Worm (Caenorhabditis elegans): ENCODE results near the gene col-116.
"Not testable (repeated sequence)": the region's sequence is repeated elsewhere in the genome, so short reads cannot be mapped to it uniquely, and the experiment has no call there.

The col-116 gene

DNA sequence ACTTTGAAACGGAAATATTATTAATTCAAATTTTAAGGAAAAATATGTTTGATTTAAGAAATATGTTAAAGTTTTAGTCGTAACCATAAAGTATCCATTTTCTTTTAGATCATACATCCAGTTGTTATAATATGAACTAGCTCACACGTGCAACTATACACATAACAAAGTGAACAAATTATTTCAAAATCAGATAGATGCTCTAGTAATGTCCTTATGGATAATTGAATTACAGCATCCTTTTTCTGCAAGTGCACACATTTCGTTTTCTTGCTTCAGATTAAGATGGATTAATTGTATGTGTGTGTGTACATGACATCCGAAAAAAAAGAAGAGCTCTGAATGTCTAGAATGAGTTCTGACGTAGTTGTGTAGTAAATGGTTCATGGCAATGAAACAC is 30.0 kb downstream of the col-116 start:
- TF ChIP-seq lin-39 (tag; optimal IDR thresholded peaks at IDR 0.05), result no peak
- no peak for TF ChIP-seq lsy-2 (tag; optimal IDR thresholded peaks at IDR 0.05)
- no peak for TF ChIP-seq F13H6.1 (tag; optimal IDR thresholded peaks at IDR 0.05)
- no peak for TF ChIP-seq unc-62 (GFP tag; optimal IDR thresholded peaks at IDR 0.05)
- TF ChIP-seq mab-5 (tag; optimal IDR thresholded peaks at IDR 0.05), result no peak
- no peak for TF ChIP-seq R02D3.7 (tag; optimal IDR thresholded peaks at IDR 0.05)
- no peak for TF ChIP-seq elt-1 (tag; optimal IDR thresholded peaks at IDR 0.05)
- TF ChIP-seq mbf-1 (tag; optimal IDR thresholded peaks at IDR 0.05), result no peak
- TF ChIP-seq nhr-6 (tag; optimal IDR thresholded peaks at IDR 0.05), result no peak
- no peak for TF ChIP-seq egl-27 (tag; optimal IDR thresholded peaks at IDR 0.05)
- TF ChIP-seq mdl-1 (tag; optimal IDR thresholded peaks at IDR 0.05), result no peak
- TF ChIP-seq elt-3 (tag; optimal IDR thresholded peaks at IDR 0.05), result no peak
- TF ChIP-seq zag-1 (tag; optimal IDR thresholded peaks at IDR 0.05), result no peak
- TF ChIP-seq gmeb-1 (tag; optimal IDR thresholded peaks at IDR 0.05), result no peak
- TF ChIP-seq lin-11 (tag; optimal IDR thresholded peaks at IDR 0.05), result no peak
- no peak for TF ChIP-seq nhr-23 (tag; optimal IDR thresholded peaks at IDR 0.05)
- TF ChIP-seq ztf-1 (GFP tag; conservative IDR thresholded peaks at IDR 0.05), result no peak

DNA sequence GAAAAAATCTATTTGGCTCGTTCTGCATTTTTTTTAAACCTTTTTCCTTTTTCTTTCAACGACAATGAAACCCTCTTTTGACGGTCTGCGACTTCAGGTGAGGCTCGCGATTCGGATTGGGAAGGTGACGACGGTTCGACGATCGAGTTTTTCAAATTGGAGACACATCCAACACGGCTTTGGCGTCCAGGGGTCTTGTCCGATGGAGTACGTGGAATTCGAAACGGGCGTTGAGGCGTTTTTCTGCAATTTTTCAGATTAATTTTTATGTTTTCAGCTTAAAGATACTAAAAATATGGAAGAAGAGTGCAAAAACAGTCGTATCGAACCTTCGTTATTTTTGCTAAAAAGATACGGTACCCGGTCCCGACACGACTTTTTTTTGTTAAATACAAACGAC is 33.4 kb downstream of the col-116 start, which contains the start of gene D2096.10:
D2096.10 (minus strand) TSS at position 101 of the 400 bp plus-strand sequence.
- TF ChIP-seq aly-2, fos-1, C34F6.9 (tag; optimal IDR thresholded peaks at IDR 0.05): not testable (repeated sequence)

DNA sequence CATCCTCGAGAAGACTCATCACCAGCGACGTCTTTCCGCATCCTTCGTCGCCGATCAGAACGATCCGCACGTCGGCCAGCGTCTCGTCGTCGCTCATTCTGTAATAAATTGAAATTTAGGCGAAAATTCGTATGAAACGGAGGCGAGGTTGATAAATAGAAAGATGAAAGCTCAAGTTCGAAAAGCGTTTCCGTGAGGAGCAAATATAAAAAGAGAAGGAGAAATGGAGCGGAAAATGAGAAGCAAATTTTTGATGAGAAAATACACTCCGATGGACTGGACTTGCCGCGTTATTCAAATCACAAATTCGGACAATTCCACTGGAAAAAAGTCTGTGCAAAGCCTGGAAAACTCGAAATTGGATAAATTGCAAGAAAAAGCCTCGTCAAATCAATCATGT is 38.4 kb downstream of the col-116 start, which contains the start of gene D2096.11:
D2096.11 (minus strand) TSS at position 101 of the 400 bp plus-strand sequence.
- no peak for TF ChIP-seq mdl-1 (tag; optimal IDR thresholded peaks at IDR 0.05)
- no peak for TF ChIP-seq lin-13 (GFP tag; optimal IDR thresholded peaks at IDR 0.05)

DNA sequence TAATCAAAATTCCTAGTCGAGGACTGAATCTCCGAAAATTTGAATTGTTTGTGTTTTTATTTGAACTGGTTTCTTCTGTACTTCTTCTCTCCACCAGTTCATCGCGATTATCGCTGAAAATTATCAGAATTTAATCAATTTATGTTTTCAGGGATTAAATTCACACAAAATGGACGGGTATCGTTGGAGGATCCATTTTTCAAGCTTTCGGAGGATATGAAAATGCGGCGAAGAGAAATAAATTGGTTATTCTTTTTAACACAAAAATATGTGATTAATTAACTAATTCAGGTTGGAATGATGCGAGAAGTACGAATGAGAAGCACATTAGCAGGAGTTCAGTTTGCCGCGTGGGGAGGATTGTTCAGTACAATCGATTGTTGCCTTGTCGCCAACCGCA is 40.6 kb downstream of the col-116 start, which contains the start of gene timm-17B.2:
timm-17B.2 (plus strand) TSS at position 301 of the 400 bp plus-strand sequence.
- TF ChIP-seq unc-55 (GFP tag; optimal IDR thresholded peaks at IDR 0.05) (no peak), ama-1 (optimal IDR thresholded peaks at IDR 0.05) (no peak), C34F6.9 (tag; optimal IDR thresholded peaks at IDR 0.05) (no peak), ceh-82 (tag; optimal IDR thresholded peaks at IDR 0.05) (no peak), nhr-11 (tag; optimal IDR thresholded peaks at IDR 0.05) (no peak), mbf-1 (tag; optimal IDR thresholded peaks at IDR 0.05) (no peak), lin-39 (tag; optimal IDR thresholded peaks at IDR 0.05) (no peak), elt-1 (tag; optimal IDR thresholded peaks at IDR 0.05) (no peak), snpc-4 (tag; optimal IDR thresholded peaks at IDR 0.05) (no peak), alr-1 (tag; optimal IDR thresholded peaks at IDR 0.05) (no peak)

DNA sequence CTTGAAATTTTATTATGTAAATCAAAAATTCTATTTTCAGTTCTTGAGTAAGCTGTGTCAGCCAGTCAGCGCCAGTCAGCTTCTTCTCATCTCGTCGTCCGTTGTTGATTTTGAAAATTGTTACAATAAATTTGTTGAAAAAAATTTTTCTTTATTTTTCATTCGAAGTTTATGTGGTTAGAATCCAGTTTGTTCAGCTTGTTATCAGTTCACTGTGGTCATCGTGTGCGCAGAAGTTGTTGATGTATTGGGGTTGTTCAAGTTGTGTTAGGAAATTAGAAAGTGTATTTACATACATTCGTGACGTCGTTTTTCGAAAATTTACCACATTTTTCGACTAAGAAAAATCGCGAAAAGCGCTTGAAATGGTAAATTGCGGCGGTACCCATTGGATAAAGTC is 42.1 kb downstream of the col-116 start:
- TF ChIP-seq lin-13 (GFP tag; optimal IDR thresholded peaks at IDR 0.05) (no peak), ama-1 (optimal IDR thresholded peaks at IDR 0.05) (no peak), lin-39 (tag; optimal IDR thresholded peaks at IDR 0.05) (no peak), sem-4 (tag; optimal IDR thresholded peaks at IDR 0.05) (no peak), mab-5 (tag; optimal IDR thresholded peaks at IDR 0.05) (no peak), unc-62 (GFP tag; optimal IDR thresholded peaks at IDR 0.05) (no peak), zag-1 (tag; optimal IDR thresholded peaks at IDR 0.05) (no peak)

All from whole organism, L2 larva.